Worm (Caenorhabditis elegans) whole organism, L4 larva: ENCODE data around the gene F58B4.3.

Source experiments
- F37D6.2 ChIP-seq: sonication (generic microtip); optimal IDR thresholded peaks from 2 replicates; lab custom pipeline; 2016; ENCODE audit warnings: mild to moderate bottlenecking, missing genetic modification characterization, missing compliant biosample characterization
- F44E2.7 ChIP-seq: fragments of 200-800 bp; sonication (Bioruptor generic); IDR thresholded peaks from 2 replicates; pipeline ENCODE4 v2.1.2; 2022; ENCODE audit warnings: missing genetic modification characterization, missing compliant biosample characterization
- F49E8.2 ChIP-seq: sonication (generic microtip); optimal IDR thresholded peaks from 2 replicates; lab custom pipeline; 2016; ENCODE audit warnings: missing compliant biosample characterization, mild to moderate bottlenecking, missing genetic modification characterization, borderline replicate concordance
- T26A8.4 ChIP-seq: fragments of 200-800 bp; sonication (Bioruptor generic); IDR thresholded peaks from 2 replicates; pipeline ENCODE4 v1.3.6; 2022; ENCODE audit warnings: missing genetic modification characterization, missing compliant biosample characterization
- attf-4 ChIP-seq: sonication (generic microtip); optimal IDR thresholded peaks from 3 replicates; lab custom pipeline; 2017; ENCODE audit warnings: missing biosample characterization, missing genetic modification characterization
- ceh-28 ChIP-seq: fragments of 150-350 bp; optimal IDR thresholded peaks from 2 replicates; lab custom pipeline; 2014; ENCODE audit warnings: missing biosample characterization, missing genetic modification reagents, missing genetic modification characterization
- ceh-32 ChIP-seq: sonication (generic microtip); optimal IDR thresholded peaks from 2 replicates; lab custom pipeline; 2016; ENCODE audit warnings: mild to moderate bottlenecking, missing genetic modification characterization, missing compliant biosample characterization; ENCODE audit not compliant: poor library complexity
- daf-19 ChIP-seq: fragments of 200-800 bp; sonication (Bioruptor generic); conservative IDR thresholded peaks from 2 replicates; pipeline ENCODE4 v1.3.6; 2022; ENCODE audit warnings: missing genetic modification characterization, missing compliant biosample characterization
- daf-8 ChIP-seq: fragments of 200-800 bp; sonication (Bioruptor generic); IDR thresholded peaks from 2 replicates; pipeline ENCODE4 v1.3.6; 2022; ENCODE audit warnings: missing genetic modification characterization, missing compliant biosample characterization
- dpl-1 ChIP-seq: fragments of 150-350 bp; optimal IDR thresholded peaks from 2 replicates; lab custom pipeline; 2014; ENCODE audit warnings: missing biosample characterization, missing genetic modification reagents, missing genetic modification characterization
- dve-1 ChIP-seq: sonication (generic microtip); optimal IDR thresholded peaks from 2 replicates; lab custom pipeline; 2017; ENCODE audit warnings: antibody characterized with exemption, mild to moderate bottlenecking, missing genetic modification characterization, missing compliant biosample characterization; ENCODE audit not compliant: insufficient read depth
- lim-7 ChIP-seq: fragments of 200-800 bp; sonication (Bioruptor generic); IDR thresholded peaks from 2 replicates; pipeline ENCODE4 v1.3.6; 2022; ENCODE audit warnings: missing genetic modification characterization, missing compliant biosample characterization
- lin-15B ChIP-seq: fragments of 150-350 bp; sonication (generic microtip); optimal IDR thresholded peaks from 3 replicates; lab custom pipeline; 2014; ENCODE audit warnings: missing biosample characterization, missing genetic modification characterization
- lin-29 ChIP-seq: fragments of 200-800 bp; sonication (Bioruptor generic); IDR thresholded peaks from 2 replicates; pipeline ENCODE4 v1.3.6; 2022; ENCODE audit warnings: missing genetic modification reagents, missing genetic modification characterization, missing compliant biosample characterization
- madf-9 ChIP-seq: fragments of 200-800 bp; sonication (Bioruptor generic); conservative IDR thresholded peaks from 2 replicates; pipeline ENCODE4 v1.3.6; 2022; ENCODE audit warnings: missing genetic modification reagents, missing genetic modification characterization, missing compliant biosample characterization
- mxl-2 ChIP-seq: fragments of 200-800 bp; sonication (Bioruptor generic); conservative IDR thresholded peaks from 2 replicates; pipeline ENCODE4 v1.3.6; 2022; ENCODE audit warnings: missing genetic modification reagents, missing genetic modification characterization, missing compliant biosample characterization
- nhr-28 ChIP-seq: fragments of 150-350 bp; optimal IDR thresholded peaks from 2 replicates; lab custom pipeline; 2014; ENCODE audit warnings: missing biosample characterization, missing genetic modification characterization
- nhr-48 ChIP-seq: sonication (generic microtip); optimal IDR thresholded peaks from 2 replicates; lab custom pipeline; 2016; ENCODE audit warnings: mild to moderate bottlenecking, missing genetic modification characterization, missing compliant biosample characterization
- pha-4 ChIP-seq, 2 experiments: fragments of 150-350 bp in 1 of 2; fragments of 200-800 bp in 1 of 2; sonication (Bioruptor generic) in 1 of 2; IDR thresholded peaks in 1 of 2; optimal IDR thresholded peaks in 1 of 2; 2 replicates each; pipeline versions ENCODE4 v1.3.6 to Lab custom; 2014 to 2022; ENCODE audit warnings: missing genetic modification characterization in 2 of 2, missing genetic modification reagents in 2 of 2, missing biosample characterization in 1 of 2, missing compliant biosample characterization in 1 of 2
- rbr-2 ChIP-seq: sonication (generic microtip); optimal IDR thresholded peaks from 2 replicates; lab custom pipeline; 2016; ENCODE audit warnings: missing genotype, missing genetic modification characterization, missing compliant biosample characterization
- sdz-12 ChIP-seq: fragments of 200-800 bp; sonication (Bioruptor generic); optimal IDR thresholded peaks from 2 replicates; lab custom pipeline; 2018; ENCODE audit warnings: mild to moderate bottlenecking, missing genetic modification characterization, missing compliant biosample characterization
- tag-97 ChIP-seq: fragments of 200-800 bp; sonication (Bioruptor generic); IDR thresholded peaks from 2 replicates; pipeline ENCODE4 v1.3.6; 2022; ENCODE audit warnings: missing genetic modification characterization, missing compliant biosample characterization
- unc-130 ChIP-seq: sonication (generic microtip); optimal IDR thresholded peaks from 2 replicates; lab custom pipeline; 2016; ENCODE audit warnings: missing genetic modification reagents, missing genetic modification characterization, missing compliant biosample characterization
- unc-62 ChIP-seq, 3 experiments: fragments of 150-350 bp in 1 of 3; sonication (generic microtip); optimal IDR thresholded peaks in 2 of 3; peaks in 1 of 3; 1 replicate in 1 of 3; 2 replicates in 2 of 3; lab custom pipeline; 2014 to 2017; ENCODE audit warnings: missing biosample characterization in 3 of 3, missing genetic modification characterization in 3 of 3, missing genetic modification reagents in 3 of 3, missing genotype in 1 of 3
- zfp-3 ChIP-seq: fragments of 200-800 bp; sonication (Bioruptor generic); conservative IDR thresholded peaks from 2 replicates; pipeline ENCODE4 v1.3.6; 2022; ENCODE audit warnings: missing genetic modification reagents, missing genetic modification characterization, missing compliant biosample characterization
- zip-11 ChIP-seq: fragments of 200-800 bp; sonication (Bioruptor generic); IDR thresholded peaks from 2 replicates; pipeline ENCODE4 v1.3.6; 2022; ENCODE audit warnings: missing genetic modification characterization, missing compliant biosample characterization
- zip-2 ChIP-seq: fragments of 150-350 bp; optimal IDR thresholded peaks from 2 replicates; lab custom pipeline; 2014; ENCODE audit warnings: missing biosample characterization, missing genetic modification characterization

F58B4.3 gene

ce11 chrV:10970070-10970469 lies 40.5 kb downstream of the F58B4.3 start, which contains the start of gene F17C11.22:
TSS of gene F17C11.22 (minus strand) at chrV:10970170.
- no peak for TF ChIP-seq mxl-2 (GFP tag; lab: Robert Waterston, UW)
- no peak for TF ChIP-seq zip-11
- TF ChIP-seq T26A8.4 (GFP tag; lab: Robert Waterston, UW): no peak
- no peak for TF ChIP-seq lin-29
- TF ChIP-seq zfp-3 (GFP tag; lab: Robert Waterston, UW): no peak
- TF ChIP-seq lim-7 (GFP tag; lab: Robert Waterston, UW): no peak
- TF ChIP-seq madf-9 (GFP tag; lab: Robert Waterston, UW): no peak
- no peak for TF ChIP-seq lin-15B (tag; lab: Kevin White, UChicago)
- TF ChIP-seq F49E8.2: no peak
- no peak for TF ChIP-seq tag-97 (GFP tag; lab: Robert Waterston, UW)
- no peak for TF ChIP-seq daf-19
- TF ChIP-seq daf-8 (GFP tag; lab: Robert Waterston, UW): no peak
- no peak for TF ChIP-seq nhr-48 (tag; lab: Kevin White, UChicago)
- TF ChIP-seq dve-1: no peak
- no peak for TF ChIP-seq dpl-1 (GFP tag; lab: Kevin White, UChicago)
- TF ChIP-seq ceh-32: no peak

ce11 chrV:10970930-10971329 lies 41.3 kb downstream of the F58B4.3 start:
- TF ChIP-seq dpl-1 (GFP tag; lab: Kevin White, UChicago) (no peak), unc-130 (no peak), F37D6.2 (tag; lab: Kevin White, UChicago) (no peak), ceh-28 (tag; lab: Kevin White, UChicago) (no peak), zip-2 (tag; lab: Kevin White, UChicago) (no peak), rbr-2 (tag; lab: Kevin White, UChicago) (no peak), T26A8.4 (GFP tag; lab: Robert Waterston, UW) (no peak), nhr-28 (tag; lab: Kevin White, UChicago) (no peak), F44E2.7 (GFP tag; lab: Robert Waterston, UW) (no peak), pha-4 (GFP tag; IDR thresholded peaks at IDR 0.05; lab: Robert Waterston, UW) (no peak), pha-4 (tag; optimal IDR thresholded peaks at IDR 0.05; lab: Kevin White, UChicago) (no peak), attf-4 (no peak)
- TF ChIP-seq, all 104 proteins: peak for 0

- TF ChIP-seq unc-62 (GFP tag; optimal IDR thresholded peaks at IDR 0.05 in 1 of 2; lab: Kevin White, UChicago) (peak in 1 of 2 experiments; percentile 91), unc-62 (tag; optimal IDR thresholded peaks at IDR 0.05; lab: Kevin White, UChicago) (no peak), sdz-12 (GFP tag; lab: Kevin White, UChicago) (no peak)
These were observed 45.5 kb downstream of the F58B4.3 start for ce11 chrV:10975091-10975490.
